Fruit fly (Drosophila melanogaster) whole organism, embryonic: ENCODE data around the gene Tmem214.
A peak's percentile ranks its signal among the peaks of the same experiment; 100 is the strongest.

Experiments
- Antp ChIP-seq: fragments of 200-800 bp; sonication (Bioruptor generic); optimal IDR thresholded peaks from 3 replicates; lab custom pipeline; 2016; ENCODE audit warnings: missing biosample characterization, missing genetic modification characterization
- CG10209 ChIP-seq: fragments of 200-800 bp; sonication (Bioruptor generic); optimal IDR thresholded peaks from 3 replicates; lab custom pipeline; 2017; ENCODE audit warnings: missing biosample characterization, mild to moderate bottlenecking, missing genetic modification characterization, missing genetic modification reagents
- CG11085 ChIP-seq: fragments of 200-800 bp; sonication (Bioruptor generic); IDR thresholded peaks from 2 replicates; pipeline ENCODE4 v1.3.6; 2022; ENCODE audit warnings: missing biosample characterization, missing genetic modification characterization
- CG12155 ChIP-seq: fragments of 200-800 bp; sonication (Bioruptor generic); optimal IDR thresholded peaks from 3 replicates; lab custom pipeline; 2016; ENCODE audit warnings: missing biosample characterization, missing genetic modification characterization
- CG1233 ChIP-seq: fragments of 200-800 bp; sonication (Bioruptor generic); optimal IDR thresholded peaks from 4 replicates; lab custom pipeline; 2018; ENCODE audit warnings: missing biosample characterization, mild to moderate bottlenecking, missing genetic modification characterization
- CG18619 ChIP-seq: fragments of 200-800 bp; sonication (Bioruptor generic); optimal IDR thresholded peaks from 3 replicates; lab custom pipeline; 2017; ENCODE audit warnings: missing biosample characterization, mild to moderate bottlenecking, missing genetic modification characterization
- CG33557 ChIP-seq: fragments of 200-800 bp; sonication (Bioruptor generic); optimal IDR thresholded peaks from 2 replicates; lab custom pipeline; 2019; ENCODE audit warnings: missing biosample characterization, mild to moderate bottlenecking, missing genetic modification characterization, moderate library complexity
- CG4328 ChIP-seq: fragments of 200-800 bp; sonication (Bioruptor generic); optimal IDR thresholded peaks from 3 replicates; lab custom pipeline; 2017; ENCODE audit warnings: missing biosample characterization, missing genetic modification reagents, missing genetic modification characterization
- CG6175 ChIP-seq: fragments of 200-800 bp; sonication (Bioruptor generic); IDR thresholded peaks from 3 replicates; pipeline ENCODE4 v1.3.6; 2022; ENCODE audit warnings: missing biosample characterization, missing genetic modification characterization
- CG6813 ChIP-seq: fragments of 200-800 bp; sonication (Bioruptor generic); optimal IDR thresholded peaks from 2 replicates; lab custom pipeline; 2017; ENCODE audit warnings: missing biosample characterization, missing genetic modification characterization, mild to moderate bottlenecking, moderate library complexity, missing genetic modification reagents
- CG8089 ChIP-seq: fragments of 200-800 bp; sonication (Bioruptor generic); optimal IDR thresholded peaks from 3 replicates; lab custom pipeline; 2016; ENCODE audit warnings: missing biosample characterization, missing genetic modification characterization
- CG8290 ChIP-seq, 3 experiments: fragments of 200-800 bp; sonication (Bioruptor generic); optimal IDR thresholded peaks; 2 replicates each; lab custom pipeline; 2016 to 2019; ENCODE audit warnings: missing biosample characterization in 3 of 3, missing genetic modification characterization in 3 of 3, mild to moderate bottlenecking in 2 of 3, moderate library complexity in 1 of 3
- CG8388 ChIP-seq: fragments of 200-800 bp; sonication (Bioruptor generic); optimal IDR thresholded peaks from 2 replicates; lab custom pipeline; 2019; ENCODE audit warnings: missing biosample characterization, mild to moderate bottlenecking, missing genetic modification characterization, moderate library complexity
- CG8924 ChIP-seq: fragments of 200-800 bp; optimal IDR thresholded peaks from 3 replicates; lab custom pipeline; 2019; ENCODE audit warnings: missing biosample characterization, mild to moderate bottlenecking, missing genetic modification characterization, moderate library complexity
- Drgx ChIP-seq: fragments of 200-800 bp; sonication (Bioruptor generic); IDR thresholded peaks from 2 replicates; pipeline ENCODE4 v1.3.6; 2022; ENCODE audit warnings: missing biosample characterization, missing genetic modification characterization
- E2f1 ChIP-seq: fragments of 200-800 bp; sonication (Bioruptor generic); IDR thresholded peaks from 2 replicates; pipeline ENCODE4 v1.3.6; 2022; ENCODE audit warnings: missing biosample characterization, missing genetic modification characterization
- ERR ChIP-seq: fragments of 200-800 bp; sonication (Bioruptor generic); optimal IDR thresholded peaks from 2 replicates; lab custom pipeline; 2016; ENCODE audit warnings: missing biosample characterization, missing genetic modification characterization
- HLH54F ChIP-seq: fragments of 200-800 bp; sonication (Bioruptor generic); optimal IDR thresholded peaks from 3 replicates; lab custom pipeline; 2016; ENCODE audit warnings: missing biosample characterization, missing genetic modification characterization
- Hmx ChIP-seq: fragments of 200-800 bp; sonication (Bioruptor generic); optimal IDR thresholded peaks from 2 replicates; lab custom pipeline; 2016; ENCODE audit warnings: missing biosample characterization, missing genetic modification characterization
- Mes4 ChIP-seq: fragments of 200-800 bp; sonication (Bioruptor generic); optimal IDR thresholded peaks from 2 replicates; lab custom pipeline; 2016; ENCODE audit warnings: missing biosample characterization, missing genetic modification characterization
- NC2α ChIP-seq: fragments of 200-800 bp; sonication (Bioruptor generic); optimal IDR thresholded peaks from 2 replicates; lab custom pipeline; 2016; ENCODE audit warnings: missing biosample characterization, missing genetic modification characterization
- Nf-YC ChIP-seq: fragments of 200-800 bp; optimal IDR thresholded peaks from 3 replicates; lab custom pipeline; 2019; ENCODE audit warnings: missing biosample characterization, mild to moderate bottlenecking, missing genetic modification characterization, moderate library complexity
- Opbp ChIP-seq: fragments of 200-800 bp; sonication (Bioruptor generic); IDR thresholded peaks from 3 replicates; pipeline ENCODE4 v1.3.6; 2022; ENCODE audit warnings: missing biosample characterization, missing genetic modification characterization; ENCODE audit not compliant: partially characterized antibody
- Taf1 ChIP-seq: fragments of 200-800 bp; sonication (Bioruptor generic); IDR thresholded peaks from 2 replicates; pipeline ENCODE4 v1.3.6; 2022; ENCODE audit warnings: missing biosample characterization, missing genetic modification characterization
- Vsx1 ChIP-seq: fragments of 200-800 bp; sonication (Bioruptor generic); optimal IDR thresholded peaks from 2 replicates; lab custom pipeline; 2017; ENCODE audit warnings: missing biosample characterization, mild to moderate bottlenecking, missing genetic modification characterization, missing genetic modification reagents
- bowl ChIP-seq: fragments of 200-800 bp; sonication (Bioruptor generic); IDR thresholded peaks from 2 replicates; pipeline ENCODE4 v1.3.6; 2022; ENCODE audit warnings: missing biosample characterization, missing genetic modification characterization
- caup ChIP-seq: fragments of 200-800 bp; sonication (Bioruptor generic); optimal IDR thresholded peaks from 3 replicates; lab custom pipeline; 2017; ENCODE audit warnings: missing biosample characterization, mild to moderate bottlenecking, missing genetic modification characterization, moderate library complexity; ENCODE audit not compliant: severe bottlenecking
- da ChIP-seq: fragments of 200-800 bp; sonication (Bioruptor generic); optimal IDR thresholded peaks from 2 replicates; lab custom pipeline; 2016; ENCODE audit warnings: missing biosample characterization, missing genetic modification characterization
- danr ChIP-seq: fragments of 200-800 bp; sonication (Bioruptor generic); IDR thresholded peaks from 2 replicates; pipeline ENCODE4 v1.3.6; 2022; ENCODE audit warnings: missing biosample characterization, missing genetic modification characterization
- exex ChIP-seq: fragments of 200-800 bp; sonication (Bioruptor generic); optimal IDR thresholded peaks from 4 replicates; lab custom pipeline; 2018; ENCODE audit warnings: missing biosample characterization, mild to moderate bottlenecking, missing genetic modification characterization, moderate library complexity
- eyg ChIP-seq: fragments of 200-800 bp; sonication (Bioruptor generic); optimal IDR thresholded peaks from 3 replicates; lab custom pipeline; 2016; ENCODE audit warnings: missing biosample characterization, missing genetic modification characterization
- fd64A ChIP-seq: fragments of 200-800 bp; sonication (Bioruptor generic); optimal IDR thresholded peaks from 3 replicates; lab custom pipeline; 2018; ENCODE audit warnings: missing biosample characterization, mild to moderate bottlenecking, missing genetic modification characterization
- ftz-f1 ChIP-seq: fragments of 200-800 bp; sonication (Bioruptor generic); optimal IDR thresholded peaks from 2 replicates; lab custom pipeline; 2016; ENCODE audit warnings: missing biosample characterization, missing genetic modification characterization
- jumu ChIP-seq: fragments of 200-800 bp; sonication (Bioruptor generic); optimal IDR thresholded peaks from 3 replicates; lab custom pipeline; 2016; ENCODE audit warnings: missing biosample characterization, missing genetic modification characterization
- kah ChIP-seq: fragments of 200-800 bp; sonication (Bioruptor generic); optimal IDR thresholded peaks from 2 replicates; lab custom pipeline; 2018; ENCODE audit warnings: missing biosample characterization, mild to moderate bottlenecking, missing genetic modification characterization
- kay ChIP-seq: fragments of 200-800 bp; sonication (Bioruptor generic); optimal IDR thresholded peaks from 2 replicates; lab custom pipeline; 2016; ENCODE audit warnings: missing biosample characterization, missing genetic modification characterization
- lbe ChIP-seq: fragments of 200-800 bp; sonication (Bioruptor generic); optimal IDR thresholded peaks from 2 replicates; lab custom pipeline; 2016; ENCODE audit warnings: missing biosample characterization, mild to moderate bottlenecking, missing genetic modification characterization
- nmo ChIP-seq: fragments of 200-800 bp; sonication (Bioruptor generic); optimal IDR thresholded peaks from 2 replicates; lab custom pipeline; 2018; ENCODE audit warnings: missing biosample characterization, mild to moderate bottlenecking, missing genetic modification characterization, moderate library complexity
- phol ChIP-seq: fragments of 200-800 bp; sonication (Bioruptor generic); optimal IDR thresholded peaks from 3 replicates; lab custom pipeline; 2018; ENCODE audit warnings: missing biosample characterization, mild to moderate bottlenecking, missing genetic modification characterization, moderate library complexity
- prd ChIP-seq, 3 experiments: fragments of >200 bp in 2 of 3; fragments of 200-800 bp in 1 of 3; sonication (Bioruptor generic) in 1 of 3; optimal IDR thresholded peaks in 2 of 3; IDR thresholded peaks in 1 of 3; 2 replicates in 2 of 3; 3 replicates in 1 of 3; pipeline versions ENCODE4 v1.3.6 to Lab custom; 2017 to 2022; ENCODE audit warnings: missing biosample characterization in 1 of 3, missing genetic modification characterization in 1 of 3
- psq ChIP-seq: fragments of 200-800 bp; sonication (Bioruptor generic); optimal IDR thresholded peaks from 2 replicates; lab custom pipeline; 2017; ENCODE audit warnings: missing biosample characterization, missing genetic modification characterization
- ro ChIP-seq: fragments of 200-800 bp; sonication (Bioruptor generic); IDR thresholded peaks from 2 replicates; pipeline ENCODE4 v1.3.6; 2022; ENCODE audit warnings: missing biosample characterization, missing genetic modification characterization
- sens ChIP-seq: fragments of 200-800 bp; sonication (Bioruptor generic); peaks from one replicate; lab custom pipeline; 2016; ENCODE audit warnings: missing biosample characterization, missing genetic modification characterization
- shn ChIP-seq: fragments of 200-800 bp; sonication (Bioruptor generic); optimal IDR thresholded peaks from 3 replicates; lab custom pipeline; 2016; ENCODE audit warnings: missing biosample characterization, missing genetic modification characterization
- slou ChIP-seq: fragments of 200-800 bp; sonication (Bioruptor generic); optimal IDR thresholded peaks from 3 replicates; lab custom pipeline; 2016; ENCODE audit warnings: missing biosample characterization, missing genetic modification characterization
- tll ChIP-seq, 2 experiments: fragments of 200-800 bp in 1 of 2; fragments of >200 bp in 1 of 2; sonication (Bioruptor generic) in 1 of 2; optimal IDR thresholded peaks; 2 replicates each; lab custom pipeline; 2017 to 2019; ENCODE audit warnings: missing biosample characterization in 2 of 2, missing genetic modification characterization in 2 of 2, mild to moderate bottlenecking in 1 of 2, moderate library complexity in 1 of 2
- ttk ChIP-seq: fragments of 200-800 bp; sonication (Bioruptor generic); IDR thresholded peaks from 2 replicates; pipeline ENCODE4 v2.1.2; 2022; ENCODE audit warnings: missing biosample characterization, missing genetic modification characterization
- tx ChIP-seq: fragments of 200-800 bp; sonication (Bioruptor generic); optimal IDR thresholded peaks from 2 replicates; lab custom pipeline; 2016; ENCODE audit warnings: missing biosample characterization, missing genetic modification characterization
- unpg ChIP-seq: fragments of 200-800 bp; sonication (Bioruptor generic); optimal IDR thresholded peaks from 3 replicates; lab custom pipeline; 2018; ENCODE audit warnings: missing biosample characterization, mild to moderate bottlenecking, missing genetic modification characterization, moderate library complexity
- vnd ChIP-seq: fragments of 200-800 bp; sonication (Bioruptor generic); IDR thresholded peaks from 3 replicates; pipeline ENCODE4 v1.3.6; 2022; ENCODE audit warnings: missing biosample characterization, missing genetic modification characterization; ENCODE audit not compliant: partially characterized antibody

The Tmem214 gene

DNA sequence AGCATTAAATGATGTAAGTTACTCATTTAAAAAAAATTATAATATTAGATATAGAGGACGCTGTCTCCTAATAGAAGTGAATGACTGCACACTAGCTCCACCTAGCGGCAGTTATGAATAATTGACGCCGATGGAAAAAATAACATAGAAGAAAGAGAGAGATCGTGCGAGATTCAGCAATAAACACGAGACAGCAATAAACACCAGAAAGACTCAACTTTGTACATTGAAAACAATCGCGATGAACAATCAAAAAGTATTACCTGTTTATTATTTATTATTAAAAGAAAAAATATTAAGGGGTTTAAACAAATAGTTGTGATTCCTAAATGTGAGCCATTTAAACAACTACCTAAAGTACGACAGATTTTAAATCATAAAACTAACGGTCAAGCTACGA is 16.1 kb upstream of the Tmem214 start (continued):
- peak; percentile 14 for TF ChIP-seq CG1233 (GFP tag; lab: Kevin White, UChicago)
- no peak for TF ChIP-seq kay (GFP tag; lab: Kevin White, UChicago)
- no peak for TF ChIP-seq Vsx1 (GFP tag; lab: Kevin White, UChicago)
- no peak for TF ChIP-seq eyg (GFP tag; lab: Kevin White, UChicago)
- no peak for TF ChIP-seq CG6175
- TF ChIP-seq Mes4 (GFP tag; lab: Kevin White, UChicago), result no peak
- TF ChIP-seq ftz-f1 (GFP tag; lab: Kevin White, UChicago), result no peak
- peak; percentile 48 for TF ChIP-seq nmo (GFP tag; lab: Kevin White, UChicago)
- TF ChIP-seq caup (GFP tag; lab: Kevin White, UChicago), result peak; percentile 36
- no peak for TF ChIP-seq CG8089
- peak; percentile 34 for TF ChIP-seq CG6813
- TF ChIP-seq CG8290 (GFP tag; optimal IDR thresholded peaks at IDR 0.05; lab: Kevin White, UChicago), result peak; percentile 76
- TF ChIP-seq CG8290 (tag; optimal IDR thresholded peaks at IDR 0.05; lab: Kevin White, UChicago), result no peak
- peak; percentile 44 for TF ChIP-seq CG4328 (GFP tag; lab: Kevin White, UChicago)
- TF ChIP-seq Opbp (GFP tag; lab: Robert Waterston, UW), result no peak
- TF ChIP-seq CG12155 (GFP tag; lab: Kevin White, UChicago), result no peak
- TF ChIP-seq danr (GFP tag; lab: Robert Waterston, UW), result no peak
- TF ChIP-seq Nf-YC, result no peak
- no peak for TF ChIP-seq prd (optimal IDR thresholded peaks at IDR 0.05; lab: Kevin White, UChicago)
- TF ChIP-seq prd (GFP tag; IDR thresholded peaks at IDR 0.05; lab: Robert Waterston, UW), result peak; percentile 59
- no peak; the same call in 1 of the 2 replicates for TF ChIP-seq Drgx (GFP tag; lab: Robert Waterston, UW)
- TF ChIP-seq sens (GFP tag; lab: Kevin White, UChicago), result peak; percentile 89
- TF ChIP-seq jumu (GFP tag; lab: Kevin White, UChicago), result no peak
- TF ChIP-seq CG18619, result no peak
- no peak for TF ChIP-seq CG8388 (GFP tag; lab: Kevin White, UChicago)
- TF ChIP-seq psq (GFP tag; lab: Kevin White, UChicago), result no peak
- no peak for TF ChIP-seq NC2α (GFP tag; lab: Kevin White, UChicago)
- no peak for TF ChIP-seq exex (tag; lab: Kevin White, UChicago)
- no peak for TF ChIP-seq tx (GFP tag; lab: Kevin White, UChicago)
- no peak for TF ChIP-seq CG10209 (GFP tag; lab: Kevin White, UChicago)
- peak; percentile 17 for TF ChIP-seq lbe (GFP tag; lab: Kevin White, UChicago)
- TF ChIP-seq da (GFP tag; lab: Kevin White, UChicago), result no peak
- no peak for TF ChIP-seq shn (GFP tag; lab: Kevin White, UChicago)
- TF ChIP-seq slou, result no peak
- no peak for TF ChIP-seq CG33557 (GFP tag; lab: Kevin White, UChicago)
- TF ChIP-seq ro (GFP tag; lab: Robert Waterston, UW), result no peak
- no peak for TF ChIP-seq ttk (GFP tag; lab: Robert Waterston, UW)
- TF ChIP-seq fd64A (GFP tag; lab: Kevin White, UChicago), result no peak
- TF ChIP-seq kah (GFP tag; lab: Kevin White, UChicago), result no peak
- no peak for TF ChIP-seq Taf1 (GFP tag; lab: Robert Waterston, UW)
- no peak for TF ChIP-seq CG11085 (GFP tag; lab: Robert Waterston, UW)
- no peak for TF ChIP-seq Antp (GFP tag; lab: Kevin White, UChicago)
- no peak for TF ChIP-seq Hmx (GFP tag; lab: Kevin White, UChicago)
- TF ChIP-seq phol (tag; lab: Kevin White, UChicago), result peak; percentile 54
- TF ChIP-seq unpg (GFP tag; lab: Kevin White, UChicago), result no peak
- TF ChIP-seq E2f1 (GFP tag; lab: Robert Waterston, UW), result peak; percentile 39; the same call in 1 of the 2 replicates
- TF ChIP-seq vnd (GFP tag; lab: Robert Waterston, UW), result no peak
- TF ChIP-seq tll (GFP tag; optimal IDR thresholded peaks at IDR 0.05; lab: Kevin White, UChicago), result no peak
- TF ChIP-seq CG8924 (tag; lab: Kevin White, UChicago), result no peak
- no peak for TF ChIP-seq HLH54F (GFP tag; lab: Kevin White, UChicago)
- no peak for TF ChIP-seq ERR
- 0 out of 2 replicates have a peak, but pooled peaks have one; percentile 9 for TF ChIP-seq bowl
